Fruit fly (Drosophila melanogaster) whole organism, embryonic: ENCODE measurements around the gene CG2841.

Experiments
- Ada2b ChIP-seq: fragments of 200-800 bp; sonication (Bioruptor generic); IDR thresholded peaks from 2 replicates; pipeline ENCODE4 v1.3.6; 2022; ENCODE audit warnings: missing biosample characterization, missing genetic modification characterization
- B-H2 ChIP-seq: fragments of 200-800 bp; sonication (Bioruptor generic); optimal IDR thresholded peaks from 2 replicates; lab custom pipeline; 2018; ENCODE audit warnings: missing biosample characterization, mild to moderate bottlenecking, missing genetic modification characterization
- BtbVII ChIP-seq: fragments of 200-800 bp; sonication (Bioruptor generic); optimal IDR thresholded peaks from 3 replicates; lab custom pipeline; 2017; ENCODE audit warnings: missing biosample characterization, mild to moderate bottlenecking, missing genetic modification characterization
- CG10147 ChIP-seq: fragments of 200-800 bp; sonication (Bioruptor generic); optimal IDR thresholded peaks from 2 replicates; lab custom pipeline; 2019; ENCODE audit warnings: missing biosample characterization, mild to moderate bottlenecking, missing genetic modification characterization, moderate library complexity
- CG10321 ChIP-seq: fragments of 200-800 bp; sonication (Bioruptor generic); IDR thresholded peaks from 2 replicates; pipeline ENCODE4 v1.3.6; 2022; ENCODE audit warnings: missing biosample characterization, missing genetic modification characterization
- CG10565 ChIP-seq: fragments of 200-800 bp; sonication (Bioruptor generic); optimal IDR thresholded peaks from 3 replicates; lab custom pipeline; 2016; ENCODE audit warnings: missing biosample characterization, mild to moderate bottlenecking, missing genetic modification characterization
- CG12155 ChIP-seq: fragments of 200-800 bp; sonication (Bioruptor generic); optimal IDR thresholded peaks from 3 replicates; lab custom pipeline; 2016; ENCODE audit warnings: missing biosample characterization, missing genetic modification characterization
- CG13123 ChIP-seq: fragments of 200-800 bp; sonication (Bioruptor generic); optimal IDR thresholded peaks from 2 replicates; lab custom pipeline; 2016; ENCODE audit warnings: missing biosample characterization, missing genetic modification characterization
- CG17361 ChIP-seq: fragments of 200-800 bp; sonication (Bioruptor generic); IDR thresholded peaks from 3 replicates; pipeline ENCODE4 v1.3.6; 2022; ENCODE audit warnings: missing biosample characterization, missing genetic modification characterization
- CG1832 ChIP-seq: fragments of 200-800 bp; sonication (Bioruptor generic); optimal IDR thresholded peaks from 2 replicates; lab custom pipeline; 2017; ENCODE audit warnings: missing biosample characterization, mild to moderate bottlenecking, missing genetic modification characterization, inconsistent platforms
- CG18599 ChIP-seq: fragments of 200-800 bp; sonication (Bioruptor generic); optimal IDR thresholded peaks from 3 replicates; lab custom pipeline; 2017; ENCODE audit warnings: missing biosample characterization, missing genetic modification characterization, mild to moderate bottlenecking, moderate library complexity, missing genetic modification reagents
- CG18764 ChIP-seq: fragments of 200-800 bp; sonication (Bioruptor generic); optimal IDR thresholded peaks from 3 replicates; lab custom pipeline; 2016; ENCODE audit warnings: missing biosample characterization, missing genetic modification characterization
- CG3065 ChIP-seq: fragments of 200-800 bp; sonication (Bioruptor generic); optimal IDR thresholded peaks from 2 replicates; lab custom pipeline; 2016; ENCODE audit warnings: missing biosample characterization, missing genetic modification characterization
- CG5245 ChIP-seq: fragments of 200-800 bp; sonication (Bioruptor generic); optimal IDR thresholded peaks from 3 replicates; lab custom pipeline; 2016; ENCODE audit warnings: missing biosample characterization, missing genetic modification characterization
- CG6654 ChIP-seq: fragments of 200-800 bp; sonication (Bioruptor generic); optimal IDR thresholded peaks from 2 replicates; lab custom pipeline; 2017; ENCODE audit warnings: missing biosample characterization, mild to moderate bottlenecking, missing genetic modification characterization
- CG7839 ChIP-seq: fragments of 200-800 bp; sonication (Bioruptor generic); optimal IDR thresholded peaks from 3 replicates; lab custom pipeline; 2018; ENCODE audit warnings: missing biosample characterization, mild to moderate bottlenecking, missing genetic modification characterization, moderate library complexity
- CG8478 ChIP-seq: fragments of >200 bp; optimal IDR thresholded peaks from 2 replicates; lab custom pipeline; 2018
- CG9437 ChIP-seq: fragments of 200-800 bp; sonication (Bioruptor generic); optimal IDR thresholded peaks from 2 replicates; lab custom pipeline; 2018; ENCODE audit warnings: missing biosample characterization, mild to moderate bottlenecking, missing genetic modification characterization
- CoRest ChIP-seq: fragments of 200-800 bp; sonication (Bioruptor generic); optimal IDR thresholded peaks from 3 replicates; lab custom pipeline; 2018; ENCODE audit warnings: missing biosample characterization, mild to moderate bottlenecking, missing genetic modification characterization, moderate library complexity
- Dfd ChIP-seq, 2 experiments: fragments of >200 bp; optimal IDR thresholded peaks; 2 replicates each; lab custom pipeline; 2017; ENCODE audit warnings: missing biosample characterization in 2 of 2, missing genetic modification characterization in 2 of 2
- Ets97D ChIP-seq: fragments of 200-800 bp; sonication (Bioruptor generic); optimal IDR thresholded peaks from 3 replicates; lab custom pipeline; 2016; ENCODE audit warnings: missing biosample characterization, missing genetic modification characterization
- Fer3 ChIP-seq: fragments of 200-800 bp; sonication (Bioruptor generic); optimal IDR thresholded peaks from 2 replicates; lab custom pipeline; 2018; ENCODE audit warnings: missing biosample characterization, mild to moderate bottlenecking, missing genetic modification characterization, moderate library complexity
- HHEX ChIP-seq: fragments of 200-800 bp; sonication (Bioruptor generic); optimal IDR thresholded peaks from 3 replicates; lab custom pipeline; 2017; ENCODE audit warnings: missing biosample characterization, mild to moderate bottlenecking, missing genetic modification characterization, missing genetic modification reagents
- Hr51 ChIP-seq, 2 experiments: fragments of 200-800 bp; sonication (Bioruptor generic); optimal IDR thresholded peaks; 2 replicates in 1 of 2; 3 replicates in 1 of 2; lab custom pipeline; 2016 to 2018; ENCODE audit warnings: missing biosample characterization in 2 of 2, missing genetic modification characterization in 2 of 2, mild to moderate bottlenecking in 1 of 2, moderate library complexity in 1 of 2
- Mes4 ChIP-seq: fragments of 200-800 bp; sonication (Bioruptor generic); optimal IDR thresholded peaks from 2 replicates; lab custom pipeline; 2016; ENCODE audit warnings: missing biosample characterization, missing genetic modification characterization
- NC2α ChIP-seq: fragments of 200-800 bp; sonication (Bioruptor generic); optimal IDR thresholded peaks from 2 replicates; lab custom pipeline; 2016; ENCODE audit warnings: missing biosample characterization, missing genetic modification characterization
- Nf-YB ChIP-seq: fragments of 200-800 bp; sonication (Bioruptor generic); optimal IDR thresholded peaks from 3 replicates; lab custom pipeline; 2019; ENCODE audit warnings: missing biosample characterization, mild to moderate bottlenecking, missing genetic modification characterization, moderate library complexity
- PHDP ChIP-seq: fragments of 200-800 bp; sonication (Bioruptor generic); optimal IDR thresholded peaks from 3 replicates; lab custom pipeline; 2018; ENCODE audit warnings: missing biosample characterization, mild to moderate bottlenecking, missing genetic modification characterization, moderate library complexity
- Rx ChIP-seq: fragments of 200-800 bp; sonication (Bioruptor generic); IDR thresholded peaks from 2 replicates; pipeline ENCODE4 v1.3.6; 2022; ENCODE audit warnings: missing biosample characterization, missing genetic modification characterization
- Sox100B ChIP-seq: fragments of 200-800 bp; sonication (Bioruptor generic); optimal IDR thresholded peaks from 3 replicates; lab custom pipeline; 2018; ENCODE audit warnings: missing biosample characterization, mild to moderate bottlenecking, missing genetic modification characterization
- crol ChIP-seq: fragments of 200-800 bp; sonication (Bioruptor generic); IDR thresholded peaks from 2 replicates; pipeline ENCODE4 v1.3.6; 2022; ENCODE audit warnings: missing biosample characterization, missing genetic modification characterization
- disco-r ChIP-seq: fragments of 200-800 bp; sonication (Bioruptor generic); optimal IDR thresholded peaks from 2 replicates; lab custom pipeline; 2016; ENCODE audit warnings: missing biosample characterization, missing genetic modification characterization
- dmrt99B ChIP-seq: fragments of 200-800 bp; sonication (Bioruptor generic); optimal IDR thresholded peaks from 2 replicates; lab custom pipeline; 2018; ENCODE audit warnings: missing biosample characterization, mild to moderate bottlenecking, missing genetic modification characterization, moderate library complexity
- gce ChIP-seq: fragments of 200-800 bp; sonication (Bioruptor generic); IDR thresholded peaks from 3 replicates; pipeline ENCODE4 v1.3.6; 2022; ENCODE audit warnings: missing biosample characterization, missing genetic modification characterization
- gcm2 ChIP-seq: fragments of 200-800 bp; sonication (Bioruptor generic); optimal IDR thresholded peaks from 2 replicates; lab custom pipeline; 2016; ENCODE audit warnings: missing biosample characterization, missing genetic modification characterization
- kay ChIP-seq: fragments of 200-800 bp; sonication (Bioruptor generic); optimal IDR thresholded peaks from 2 replicates; lab custom pipeline; 2016; ENCODE audit warnings: missing biosample characterization, missing genetic modification characterization
- luna ChIP-seq: fragments of 200-800 bp; sonication (Bioruptor generic); optimal IDR thresholded peaks from 2 replicates; lab custom pipeline; 2016; ENCODE audit warnings: missing biosample characterization, missing genetic modification characterization
- mam ChIP-seq: fragments of 200-800 bp; sonication (Bioruptor generic); optimal IDR thresholded peaks from 3 replicates; lab custom pipeline; 2016; ENCODE audit warnings: missing biosample characterization, missing genetic modification characterization
- nerfin-2 ChIP-seq: fragments of 200-800 bp; sonication (Bioruptor generic); IDR thresholded peaks from 2 replicates; pipeline ENCODE4 v1.3.6; 2022; ENCODE audit warnings: missing biosample characterization, missing genetic modification characterization; ENCODE audit not compliant: partially characterized antibody
- pan ChIP-seq, 4 experiments: fragments of >200 bp in 3 of 4; fragments of 200-800 bp in 1 of 4; sonication (Bioruptor generic) in 1 of 4; optimal IDR thresholded peaks in 3 of 4; IDR thresholded peaks in 1 of 4; 2 replicates each; pipeline versions ENCODE4 v1.3.6 to Lab custom; 2017 to 2022; ENCODE audit warnings: missing biosample characterization in 2 of 4, missing genetic modification characterization in 2 of 4, mixed read lengths in 1 of 4
- phol ChIP-seq: fragments of 200-800 bp; sonication (Bioruptor generic); optimal IDR thresholded peaks from 3 replicates; lab custom pipeline; 2018; ENCODE audit warnings: missing biosample characterization, mild to moderate bottlenecking, missing genetic modification characterization, moderate library complexity
- pita ChIP-seq: fragments of 200-800 bp; sonication (Bioruptor generic); optimal IDR thresholded peaks from 2 replicates; lab custom pipeline; 2017; ENCODE audit warnings: missing biosample characterization, mild to moderate bottlenecking, missing genetic modification characterization
- psq ChIP-seq: fragments of 200-800 bp; sonication (Bioruptor generic); optimal IDR thresholded peaks from 2 replicates; lab custom pipeline; 2017; ENCODE audit warnings: missing biosample characterization, missing genetic modification characterization
- rib ChIP-seq: fragments of 200-800 bp; sonication (Bioruptor generic); IDR thresholded peaks from 2 replicates; pipeline ENCODE4 v1.3.6; 2022; ENCODE audit warnings: missing biosample characterization, missing genetic modification characterization
- sima ChIP-seq: fragments of 200-800 bp; sonication (Bioruptor generic); optimal IDR thresholded peaks from 2 replicates; lab custom pipeline; 2016; ENCODE audit warnings: missing biosample characterization, missing genetic modification characterization
- sr ChIP-seq: fragments of 200-800 bp; sonication (Bioruptor generic); IDR thresholded peaks from 3 replicates; pipeline ENCODE4 v1.3.6; 2022; ENCODE audit warnings: missing biosample characterization, missing genetic modification characterization
- tap ChIP-seq: fragments of 200-800 bp; optimal IDR thresholded peaks from 3 replicates; lab custom pipeline; 2019; ENCODE audit warnings: missing biosample characterization, mild to moderate bottlenecking, missing genetic modification characterization, moderate library complexity
- zfh1 ChIP-seq: fragments of 200-800 bp; sonication (Bioruptor generic); IDR thresholded peaks from 3 replicates; pipeline ENCODE4 v1.3.6; 2022; ENCODE audit warnings: missing biosample characterization, missing genetic modification characterization

The CG2841 gene

dm6 chrX:2300293-2301068 lies 65.7 kb downstream of the CG2841 start (continued):
- TF ChIP-seq Hr51 (GFP tag; optimal IDR thresholded peaks at IDR 0.05; lab: Kevin White, UChicago), result peak; percentile 89 to 96
- peak; percentile 70 for TF ChIP-seq CG13123 (GFP tag; lab: Kevin White, UChicago)
- TF ChIP-seq CG5245 (GFP tag; lab: Kevin White, UChicago), result peak; percentile 90
- peak; percentile 95 for TF ChIP-seq tap (tag; lab: Kevin White, UChicago)
- TF ChIP-seq CG12155 (GFP tag; lab: Kevin White, UChicago), result peak; percentile 81
- TF ChIP-seq Dfd (GFP tag; optimal IDR thresholded peaks at IDR 0.05; lab: Kevin White, UChicago), result no peak
- peak; percentile 89 for TF ChIP-seq mam
- peak; percentile 97 for TF ChIP-seq zfh1 (GFP tag; lab: Robert Waterston, UW)
- TF ChIP-seq luna (GFP tag; lab: Kevin White, UChicago), result no peak
- TF ChIP-seq CG17361 (GFP tag; lab: Robert Waterston, UW), result peak; percentile 90
- TF ChIP-seq psq (GFP tag; lab: Kevin White, UChicago), result peak; percentile 79
- peak; percentile 96 for TF ChIP-seq CG7839 (tag; lab: Kevin White, UChicago)
- TF ChIP-seq sima (GFP tag; lab: Kevin White, UChicago), result peak; percentile 70
- TF ChIP-seq CG9437 (GFP tag; lab: Kevin White, UChicago), result peak; percentile 88
- TF ChIP-seq nerfin-2 (GFP tag; lab: Robert Waterston, UW), result 0 out of 2 replicates have a peak, but pooled peaks have one; percentile 33
- no peak for TF ChIP-seq CG8478 (lab: Kevin White, UChicago)
- peak; percentile 84 for TF ChIP-seq CG10147
- no peak for TF ChIP-seq pita
- peak; percentile 94 for TF ChIP-seq sr (GFP tag; lab: Robert Waterston, UW)
- peak; percentile 90 for TF ChIP-seq NC2α
- TF ChIP-seq CG18599, result peak; percentile 94
- peak; percentile 78 for TF ChIP-seq CG18764
- no peak for TF ChIP-seq CG1832
- TF ChIP-seq CG10321 (GFP tag; lab: Robert Waterston, UW), result peak; percentile 84
- peak; percentile 70 for TF ChIP-seq crol (GFP tag; lab: Robert Waterston, UW)
- TF ChIP-seq CG10565 (GFP tag; lab: Kevin White, UChicago), result peak; percentile 62
- TF ChIP-seq Ada2b, result peak; percentile 95
- peak; percentile 67 for TF ChIP-seq Ets97D (GFP tag; lab: Kevin White, UChicago)
- TF ChIP-seq kay (GFP tag; lab: Kevin White, UChicago), result peak; percentile 84
- peak; percentile 85 for TF ChIP-seq CG6654 (GFP tag; lab: Kevin White, UChicago)
- TF ChIP-seq BtbVII, result peak; percentile 91
- peak; percentile 95 for TF ChIP-seq CoRest (tag; lab: Kevin White, UChicago)
- TF ChIP-seq dmrt99B (tag; lab: Kevin White, UChicago), result peak; percentile 97
- peak; percentile 93 for TF ChIP-seq Mes4 (GFP tag; lab: Kevin White, UChicago)
- TF ChIP-seq gce, result peak; percentile 97
- TF ChIP-seq gcm2 (GFP tag; lab: Kevin White, UChicago), result peak; percentile 94
- peak; percentile 69 for TF ChIP-seq CG3065 (GFP tag; lab: Kevin White, UChicago)
- TF ChIP-seq phol (tag; lab: Kevin White, UChicago), result peak; percentile 92
- TF ChIP-seq B-H2 (GFP tag; lab: Kevin White, UChicago), result peak; percentile 19
- TF ChIP-seq PHDP, result peak; percentile 95
- peak; percentile 95 for TF ChIP-seq Sox100B (GFP tag; lab: Kevin White, UChicago)
- TF ChIP-seq Rx (GFP tag; lab: Robert Waterston, UW), result peak; percentile 97
- TF ChIP-seq pan (optimal IDR thresholded peaks at IDR 0.05; lab: Kevin White, UChicago), result no peak
- TF ChIP-seq pan (GFP tag; optimal IDR thresholded peaks at IDR 0.05 in 1 of 2, IDR thresholded peaks at IDR 0.05 in 1 of 2), result peak in 1 of 2 experiments; percentile 98
- peak; percentile 76 for TF ChIP-seq Nf-YB (GFP tag; lab: Kevin White, UChicago)
- peak; percentile 92 for TF ChIP-seq Fer3 (tag; lab: Kevin White, UChicago)
- peak; percentile 95 for TF ChIP-seq HHEX (GFP tag; lab: Kevin White, UChicago)
- peak; percentile 94 for TF ChIP-seq rib (GFP tag; lab: Robert Waterston, UW)
- TF ChIP-seq disco-r (GFP tag; lab: Kevin White, UChicago), result peak; percentile 92
